Fruit fly (Drosophila melanogaster) whole organism, embryonic: Measurements from ENCODE around the gene CG6569.
A peak's percentile ranks its signal among the peaks of the same experiment; 100 is the strongest.

Experiments
- Atf6 ChIP-seq: fragments of 200-800 bp; sonication (Bioruptor generic); IDR thresholded peaks from 2 replicates; pipeline ENCODE4 v1.3.6; 2022; ENCODE audit warnings: missing biosample characterization, missing genetic modification characterization
- CG10274 ChIP-seq: fragments of 200-800 bp; sonication (Bioruptor generic); optimal IDR thresholded peaks from 3 replicates; lab custom pipeline; 2017; ENCODE audit warnings: missing biosample characterization, mild to moderate bottlenecking, missing genetic modification characterization
- CG10959 ChIP-seq: fragments of 200-800 bp; sonication (Bioruptor generic); IDR thresholded peaks from 2 replicates; pipeline ENCODE4 v1.3.6; 2022; ENCODE audit warnings: missing biosample characterization, missing genetic modification characterization
- CG12236 ChIP-seq: fragments of 200-800 bp; sonication (Bioruptor generic); optimal IDR thresholded peaks from 2 replicates; lab custom pipeline; 2016; ENCODE audit warnings: missing biosample characterization, missing genetic modification characterization
- CG13894 ChIP-seq: fragments of 200-800 bp; sonication (Bioruptor generic); optimal IDR thresholded peaks from 3 replicates; lab custom pipeline; 2018; ENCODE audit warnings: missing biosample characterization, mild to moderate bottlenecking, missing genetic modification characterization, moderate library complexity
- CG14014 ChIP-seq: fragments of 200-800 bp; sonication (Bioruptor generic); IDR thresholded peaks from 2 replicates; pipeline ENCODE4 v1.3.6; 2022; ENCODE audit warnings: missing biosample characterization, missing genetic modification characterization
- CG14050 ChIP-seq: fragments of 200-800 bp; sonication (Bioruptor generic); IDR thresholded peaks from 3 replicates; pipeline ENCODE4 v1.3.6; 2022; ENCODE audit warnings: missing biosample characterization, missing genetic modification characterization
- CG14441 ChIP-seq: fragments of 200-800 bp; sonication (Bioruptor generic); IDR thresholded peaks from 2 replicates; pipeline ENCODE4 v1.3.6; 2022; ENCODE audit warnings: missing biosample characterization, missing genetic modification characterization
- CG17361 ChIP-seq: fragments of 200-800 bp; sonication (Bioruptor generic); IDR thresholded peaks from 3 replicates; pipeline ENCODE4 v1.3.6; 2022; ENCODE audit warnings: missing biosample characterization, missing genetic modification characterization
- CG17612 ChIP-seq: fragments of 200-800 bp; sonication (Bioruptor generic); IDR thresholded peaks from 2 replicates; pipeline ENCODE4 v1.3.6; 2022; ENCODE audit warnings: missing biosample characterization, missing genetic modification characterization
- CG2875 ChIP-seq: fragments of 200-800 bp; sonication (Bioruptor generic); optimal IDR thresholded peaks from 2 replicates; lab custom pipeline; 2017; ENCODE audit warnings: missing biosample characterization, mild to moderate bottlenecking, missing genetic modification characterization, missing genetic modification reagents
- CG31365 ChIP-seq: fragments of 200-800 bp; sonication (Bioruptor generic); optimal IDR thresholded peaks from 2 replicates; lab custom pipeline; 2018; ENCODE audit warnings: missing biosample characterization, mild to moderate bottlenecking, missing genetic modification characterization
- CG33213 ChIP-seq: fragments of 200-800 bp; sonication (Bioruptor generic); optimal IDR thresholded peaks from 3 replicates; lab custom pipeline; 2016; ENCODE audit warnings: missing biosample characterization, missing genetic modification characterization
- CG34224 ChIP-seq: fragments of 200-800 bp; sonication (Bioruptor generic); IDR thresholded peaks from 3 replicates; pipeline ENCODE4 v1.3.6; 2022; ENCODE audit warnings: missing biosample characterization, missing genetic modification characterization; ENCODE audit not compliant: partially characterized antibody
- CG4617 ChIP-seq: fragments of 200-800 bp; sonication (Bioruptor generic); optimal IDR thresholded peaks from 3 replicates; lab custom pipeline; 2016; ENCODE audit warnings: missing biosample characterization, missing genetic modification characterization, borderline replicate concordance
- CG4707 ChIP-seq: fragments of 200-800 bp; sonication (Bioruptor generic); optimal IDR thresholded peaks from 2 replicates; lab custom pipeline; 2018; ENCODE audit warnings: missing biosample characterization, mild to moderate bottlenecking, missing genetic modification characterization, moderate library complexity
- CG5180 ChIP-seq: fragments of 200-800 bp; sonication (Bioruptor generic); optimal IDR thresholded peaks from 3 replicates; lab custom pipeline; 2017; ENCODE audit warnings: missing biosample characterization, missing genetic modification characterization, mild to moderate bottlenecking, moderate library complexity, missing genetic modification reagents
- CG6689 ChIP-seq: fragments of 200-800 bp; sonication (Bioruptor generic); IDR thresholded peaks from 2 replicates; pipeline ENCODE4 v1.3.6; 2022; ENCODE audit warnings: missing biosample characterization, missing genetic modification characterization
- CG7786 ChIP-seq: fragments of 200-800 bp; sonication (Bioruptor generic); optimal IDR thresholded peaks from 2 replicates; lab custom pipeline; 2016; ENCODE audit warnings: missing biosample characterization, missing genetic modification characterization
- CG8089 ChIP-seq: fragments of 200-800 bp; sonication (Bioruptor generic); optimal IDR thresholded peaks from 3 replicates; lab custom pipeline; 2016; ENCODE audit warnings: missing biosample characterization, missing genetic modification characterization
- CG8478 ChIP-seq: fragments of >200 bp; optimal IDR thresholded peaks from 2 replicates; lab custom pipeline; 2018
- CG8944 ChIP-seq: fragments of 200-800 bp; sonication (Bioruptor generic); optimal IDR thresholded peaks from 3 replicates; lab custom pipeline; 2016; ENCODE audit warnings: missing biosample characterization, missing genetic modification characterization
- Doc3 ChIP-seq: fragments of 200-800 bp; sonication (Bioruptor generic); IDR thresholded peaks from 3 replicates; pipeline ENCODE4 v1.3.6; 2022; ENCODE audit warnings: missing biosample characterization, missing genetic modification characterization; ENCODE audit not compliant: partially characterized antibody
- Eip74EF ChIP-seq, 2 experiments: fragments of 200-800 bp in 1 of 2; fragments of >200 bp in 1 of 2; sonication (Bioruptor generic) in 1 of 2; optimal IDR thresholded peaks; 2 replicates each; lab custom pipeline; 2017 to 2019; ENCODE audit warnings: missing biosample characterization in 2 of 2, missing genetic modification characterization in 2 of 2, mild to moderate bottlenecking in 1 of 2, moderate library complexity in 1 of 2
- Fer2 ChIP-seq: fragments of 200-800 bp; sonication (Bioruptor generic); optimal IDR thresholded peaks from 2 replicates; lab custom pipeline; 2018; ENCODE audit warnings: missing biosample characterization, mild to moderate bottlenecking, missing genetic modification characterization, moderate library complexity
- HLH3B ChIP-seq: fragments of 200-800 bp; sonication (Bioruptor generic); IDR thresholded peaks from 2 replicates; pipeline ENCODE4 v1.3.6; 2022; ENCODE audit warnings: missing biosample characterization, missing genetic modification characterization
- Hr78 ChIP-seq, 2 experiments: fragments of 200-800 bp in 1 of 2; fragments of >200 bp in 1 of 2; sonication (Bioruptor generic) in 1 of 2; optimal IDR thresholded peaks; 2 replicates each; lab custom pipeline; 2017 to 2019; ENCODE audit warnings: missing biosample characterization in 2 of 2, missing genetic modification characterization in 2 of 2, mild to moderate bottlenecking in 1 of 2, moderate library complexity in 1 of 2
- MESR4 ChIP-seq: fragments of 200-800 bp; sonication (Bioruptor generic); optimal IDR thresholded peaks from 2 replicates; lab custom pipeline; 2018; ENCODE audit warnings: missing biosample characterization, mild to moderate bottlenecking, missing genetic modification characterization, moderate library complexity
- Mes4 ChIP-seq: fragments of 200-800 bp; sonication (Bioruptor generic); optimal IDR thresholded peaks from 2 replicates; lab custom pipeline; 2016; ENCODE audit warnings: missing biosample characterization, missing genetic modification characterization
- NC2α ChIP-seq: fragments of 200-800 bp; sonication (Bioruptor generic); optimal IDR thresholded peaks from 2 replicates; lab custom pipeline; 2016; ENCODE audit warnings: missing biosample characterization, missing genetic modification characterization
- NFAT ChIP-seq: fragments of 200-800 bp; sonication (Bioruptor generic); IDR thresholded peaks from 2 replicates; pipeline ENCODE4 v1.3.6; 2022; ENCODE audit warnings: missing biosample characterization, missing genetic modification characterization
- Poxn ChIP-seq: fragments of 200-800 bp; sonication (Bioruptor generic); IDR thresholded peaks from 2 replicates; pipeline ENCODE4 v1.3.6; 2022; ENCODE audit warnings: missing biosample characterization, missing genetic modification characterization
- Tbp ChIP-seq: fragments of >200 bp; optimal IDR thresholded peaks from 2 replicates; lab custom pipeline; 2018; ENCODE audit warnings: missing biosample characterization, missing genetic modification characterization
- abd-A ChIP-seq: fragments of 200-800 bp; sonication (Bioruptor generic); optimal IDR thresholded peaks from 3 replicates; lab custom pipeline; 2019; ENCODE audit warnings: missing biosample characterization, mild to moderate bottlenecking, missing genetic modification characterization, moderate library complexity
- bcd ChIP-seq: fragments of 200-800 bp; sonication (Bioruptor generic); optimal IDR thresholded peaks from 2 replicates; lab custom pipeline; 2017; ENCODE audit warnings: missing biosample characterization, mild to moderate bottlenecking, missing genetic modification characterization
- cato ChIP-seq: fragments of 200-800 bp; sonication (Bioruptor generic); optimal IDR thresholded peaks from 2 replicates; lab custom pipeline; 2016; ENCODE audit warnings: missing biosample characterization, missing genetic modification characterization, borderline replicate concordance
- croc ChIP-seq: fragments of 200-800 bp; sonication (Bioruptor generic); conservative IDR thresholded peaks from 3 replicates; pipeline ENCODE4 v1.3.6; 2022; ENCODE audit warnings: missing biosample characterization, missing genetic modification characterization
- dimm ChIP-seq: fragments of 200-800 bp; sonication (Bioruptor generic); IDR thresholded peaks from 2 replicates; pipeline ENCODE4 v1.3.6; 2022; ENCODE audit warnings: missing biosample characterization, missing genetic modification characterization
- esg ChIP-seq: fragments of 200-800 bp; sonication (Bioruptor generic); conservative IDR thresholded peaks from 2 replicates; pipeline ENCODE4 v1.3.6; 2022; ENCODE audit warnings: missing biosample characterization, missing genetic modification characterization
- eyg ChIP-seq: fragments of 200-800 bp; sonication (Bioruptor generic); optimal IDR thresholded peaks from 3 replicates; lab custom pipeline; 2016; ENCODE audit warnings: missing biosample characterization, missing genetic modification characterization
- hkb ChIP-seq, 2 experiments: fragments of 200-800 bp in 1 of 2; fragments of >200 bp in 1 of 2; sonication (Bioruptor generic) in 1 of 2; IDR thresholded peaks in 1 of 2; optimal IDR thresholded peaks in 1 of 2; 2 replicates each; pipeline versions ENCODE4 v1.3.6 to Lab custom; 2017 to 2022; ENCODE audit warnings: missing biosample characterization in 1 of 2, missing genetic modification characterization in 1 of 2
- insv ChIP-seq, 2 experiments: fragments of 200-800 bp; sonication (Bioruptor generic); optimal IDR thresholded peaks; 3 replicates each; lab custom pipeline; 2016 to 2018; ENCODE audit warnings: missing biosample characterization in 2 of 2, missing genetic modification characterization in 2 of 2
- inv ChIP-seq: fragments of 200-800 bp; sonication (Bioruptor generic); IDR thresholded peaks from 2 replicates; pipeline ENCODE4 v1.3.6; 2022; ENCODE audit warnings: missing biosample characterization, missing genetic modification characterization; ENCODE audit not compliant: partially characterized antibody
- nom ChIP-seq: fragments of 200-800 bp; sonication (Bioruptor generic); optimal IDR thresholded peaks from 2 replicates; lab custom pipeline; 2017; ENCODE audit warnings: missing biosample characterization, missing genetic modification characterization, mild to moderate bottlenecking, moderate library complexity, missing genetic modification reagents
- row ChIP-seq: fragments of 200-800 bp; sonication (Bioruptor generic); IDR thresholded peaks from 3 replicates; pipeline ENCODE4 v1.3.6; 2022; ENCODE audit warnings: missing biosample characterization, missing genetic modification characterization
- tll ChIP-seq, 2 experiments: fragments of 200-800 bp in 1 of 2; fragments of >200 bp in 1 of 2; sonication (Bioruptor generic) in 1 of 2; optimal IDR thresholded peaks; 2 replicates each; lab custom pipeline; 2017 to 2019; ENCODE audit warnings: missing biosample characterization in 2 of 2, missing genetic modification characterization in 2 of 2, mild to moderate bottlenecking in 1 of 2, moderate library complexity in 1 of 2
- vvl ChIP-seq: fragments of 200-800 bp; sonication (Bioruptor generic); IDR thresholded peaks from 2 replicates; pipeline ENCODE4 v1.3.6; 2022; ENCODE audit warnings: missing biosample characterization, missing genetic modification characterization
- zen ChIP-seq: fragments of 200-800 bp; sonication (Bioruptor generic); optimal IDR thresholded peaks from 3 replicates; lab custom pipeline; 2018; ENCODE audit warnings: missing biosample characterization, mild to moderate bottlenecking, missing genetic modification characterization, moderate library complexity

The CG6569 gene

dm6 chr3R:21862137-21862850 lies 5.4 kb downstream of the CG6569 start (continued):
- TF ChIP-seq Hr78 (GFP tag; optimal IDR thresholded peaks at IDR 0.05; lab: Kevin White, UChicago) (peak in 1 of 2 experiments; percentile 71), CG8089 (GFP tag; lab: Kevin White, UChicago) (peak; percentile 11), Eip74EF (GFP tag; optimal IDR thresholded peaks at IDR 0.05; lab: Kevin White, UChicago) (peak in 1 of 2 experiments; percentile 81), CG13894 (tag; lab: Kevin White, UChicago) (no peak), tll (GFP tag; optimal IDR thresholded peaks at IDR 0.05; lab: Kevin White, UChicago) (no peak), CG8478 (no peak), CG17612 (GFP tag; lab: Robert Waterston, UW) (no peak), CG4617 (GFP tag; lab: Kevin White, UChicago) (peak; percentile 4), CG10274 (GFP tag; lab: Kevin White, UChicago) (no peak), CG6689 (GFP tag; lab: Robert Waterston, UW) (peak; percentile 65), CG4707 (GFP tag; lab: Kevin White, UChicago) (peak; percentile 82), inv (GFP tag; lab: Robert Waterston, UW) (no peak), CG12236 (GFP tag; lab: Kevin White, UChicago) (peak; percentile 5), CG14441 (GFP tag; lab: Robert Waterston, UW) (peak; percentile 45), esg (GFP tag; lab: Robert Waterston, UW) (peak; percentile 65), Fer2 (no peak), row (peak; percentile 79), MESR4 (no peak), dimm (GFP tag; lab: Robert Waterston, UW) (peak; percentile 74), CG14014 (GFP tag; lab: Robert Waterston, UW) (peak; percentile 59; the same call in 1 of the 2 replicates), vvl (GFP tag; lab: Robert Waterston, UW) (peak; percentile 90), zen (tag; lab: Kevin White, UChicago) (peak; percentile 30), cato (peak; percentile 54), CG31365 (tag; lab: Kevin White, UChicago) (peak; percentile 34), CG17361 (GFP tag; lab: Robert Waterston, UW) (peak; percentile 90), Tbp (GFP tag; lab: Kevin White, UChicago) (no peak), HLH3B (GFP tag; lab: Robert Waterston, UW) (peak; percentile 60), CG10959 (peak; percentile 54), CG8944 (peak; percentile 39), insv (GFP tag; optimal IDR thresholded peaks at IDR 0.05; lab: Kevin White, UChicago) (peak in 1 of 2 experiments; percentile 2), croc (peak; percentile 79; the same call in 2 of the 3 replicates), Mes4 (GFP tag; lab: Kevin White, UChicago) (no peak), nom (GFP tag; lab: Kevin White, UChicago) (no peak), NFAT (GFP tag; lab: Robert Waterston, UW) (no peak), bcd (GFP tag; lab: Kevin White, UChicago) (peak; percentile 55), abd-A (peak; percentile 88), CG2875 (GFP tag; lab: Kevin White, UChicago) (peak; percentile 94), Poxn (GFP tag; lab: Robert Waterston, UW) (no peak), CG14050 (peak; percentile 27; the same call in 1 of the 3 replicates), NC2α (GFP tag; lab: Kevin White, UChicago) (no peak), eyg (GFP tag; lab: Kevin White, UChicago) (no peak), CG34224 (GFP tag; lab: Robert Waterston, UW) (no peak), CG33213 (GFP tag; lab: Kevin White, UChicago) (peak; percentile 38), Doc3 (GFP tag; lab: Robert Waterston, UW) (no peak), Atf6 (GFP tag; lab: Robert Waterston, UW) (peak; percentile 26; the same call in 1 of the 2 replicates), hkb (optimal IDR thresholded peaks at IDR 0.05; lab: Kevin White, UChicago) (no peak), hkb (GFP tag; IDR thresholded peaks at IDR 0.05; lab: Robert Waterston, UW) (peak; percentile 86), CG7786 (GFP tag; lab: Kevin White, UChicago) (no peak), CG5180 (GFP tag; lab: Kevin White, UChicago) (peak; percentile 60)
